Fruit fly (Drosophila melanogaster) whole organism, wandering third instar larva: ENCODE data around the gene CG3558.

Experiments
- Abd-B ChIP-seq: fragments of >200 bp; optimal IDR thresholded peaks from 2 replicates; lab custom pipeline; 2017; ENCODE audit warnings: missing biosample characterization, missing genetic modification characterization
- Dif ChIP-seq: fragments of 200-275, 200-300 bp; sonication (Bioruptor generic); optimal IDR thresholded peaks from 2 replicates; lab custom pipeline; 2018; ENCODE audit warnings: missing biosample characterization, missing genetic modification characterization; ENCODE audit not compliant: partially characterized antibody
- br ChIP-seq: fragments of 200-800 bp; sonication (Bioruptor generic); optimal IDR thresholded peaks from 2 replicates; lab custom pipeline; 2016; ENCODE audit warnings: missing biosample characterization, missing genetic modification characterization
- ey ChIP-seq: fragments of 200-800 bp; sonication (Bioruptor generic); optimal IDR thresholded peaks from 2 replicates; lab custom pipeline; 2016; ENCODE audit warnings: missing biosample characterization, missing genetic modification characterization
- h ChIP-seq: fragments of 200-800 bp; sonication (Bioruptor generic); optimal IDR thresholded peaks from 3 replicates; lab custom pipeline; 2016; ENCODE audit warnings: missing biosample characterization, mild to moderate bottlenecking, missing genetic modification characterization
- psq ChIP-seq: fragments of 200-800 bp; sonication (Bioruptor generic); optimal IDR thresholded peaks from 3 replicates; lab custom pipeline; 2017; ENCODE audit warnings: missing biosample characterization, mild to moderate bottlenecking, missing genetic modification characterization, moderate library complexity

- TF ChIP-seq br (GFP tag; lab: Kevin White, UChicago) (no peak), psq (GFP tag; lab: Kevin White, UChicago) (no peak), Dif (GFP tag; lab: Kevin White, UChicago) (no peak), h (GFP tag; lab: Kevin White, UChicago) (no peak), ey (no peak), Abd-B (GFP tag; lab: Kevin White, UChicago) (no peak)
Observed at dm6 chr2L:3003399-3003798, 10.7 kb downstream of the CG3558 start.
